Worm (Caenorhabditis elegans) whole organism, young adult: Measurements from ENCODE around the gene nhr-247.

Experiments
- B0035.1 ChIP-seq: sonication (generic microtip); optimal IDR thresholded peaks from 2 replicates; lab custom pipeline; 2016; ENCODE audit warnings: missing genetic modification characterization, mild to moderate bottlenecking, missing compliant biosample characterization, missing genotype, missing genetic modification reagents
- F52B5.7 ChIP-seq: sonication (generic microtip); optimal IDR thresholded peaks from 2 replicates; lab custom pipeline; 2016; ENCODE audit warnings: mild to moderate bottlenecking, missing genetic modification characterization, missing compliant biosample characterization
- K11D2.4 ChIP-seq: fragments of 200-800 bp; sonication (Bioruptor generic); IDR thresholded peaks from 2 replicates; pipeline ENCODE4 v1.3.6; 2022; ENCODE audit warnings: missing genetic modification reagents, missing genetic modification characterization, missing compliant biosample characterization
- ama-1 ChIP-seq, 3 experiments: fragments of 150-350 bp in 1 of 3; sonication (generic microtip) in 2 of 3; optimal IDR thresholded peaks; 2 replicates each; lab custom pipeline; 2014 to 2018; ENCODE audit warnings: missing biosample characterization in 2 of 3, missing genetic modification characterization in 2 of 3, missing genetic modification reagents in 2 of 3
- ceh-79 ChIP-seq: sonication (generic microtip); optimal IDR thresholded peaks from 2 replicates; lab custom pipeline; 2017; ENCODE audit warnings: mild to moderate bottlenecking, missing genetic modification characterization, missing compliant biosample characterization
- dpl-1 ChIP-seq: fragments of 150-350 bp; optimal IDR thresholded peaks from 2 replicates; lab custom pipeline; 2014; ENCODE audit warnings: missing biosample characterization, missing genetic modification reagents, missing genetic modification characterization
- repo-1 ChIP-seq: sonication (generic microtip); optimal IDR thresholded peaks from 2 replicates; lab custom pipeline; 2017; ENCODE audit warnings: mild to moderate bottlenecking, missing genetic modification characterization, missing compliant biosample characterization
- unc-130 ChIP-seq: sonication (generic microtip); optimal IDR thresholded peaks from 2 replicates; lab custom pipeline; 2016; ENCODE audit warnings: missing genetic modification reagents, missing genetic modification characterization, missing compliant biosample characterization
- ztf-28 ChIP-seq: fragments of 200-800 bp; sonication (Bioruptor generic); IDR thresholded peaks from 2 replicates; pipeline ENCODE4 v1.3.6; 2022; ENCODE audit warnings: missing genetic modification reagents, missing genetic modification characterization, missing compliant biosample characterization

DNA sequence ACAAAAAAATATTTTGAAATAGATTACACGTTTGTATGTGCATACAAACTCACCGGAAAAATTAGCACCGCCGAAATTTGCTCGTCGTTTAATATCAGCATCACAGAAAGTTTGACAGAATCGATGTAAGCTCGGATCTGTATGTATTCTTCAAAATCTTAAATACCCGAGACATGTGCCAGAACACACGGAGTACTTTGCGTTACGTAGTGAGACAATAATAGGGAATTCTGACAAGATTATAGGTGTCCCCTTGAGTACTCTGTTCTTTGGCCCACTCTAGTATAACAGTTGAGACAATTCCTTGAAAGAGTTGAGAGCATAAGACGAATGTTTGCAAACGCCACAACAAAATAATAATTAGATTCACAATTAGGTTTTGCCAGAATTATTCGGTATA, 19.2 kb upstream of the nhr-247 start, which contains the start of gene srx-48:
- TF ChIP-seq ama-1 (optimal IDR thresholded peaks at IDR 0.05; lab: Kevin White, UChicago) = no peak
- TF ChIP-seq ama-1 (GFP tag; optimal IDR thresholded peaks at IDR 0.05; lab: Kevin White, UChicago) = no peak
- TF ChIP-seq ceh-79 = no peak
- no peak for TF ChIP-seq K11D2.4
- TF ChIP-seq dpl-1 (GFP tag; lab: Kevin White, UChicago) = no peak
- no peak for TF ChIP-seq ztf-28 (GFP tag; lab: Robert Waterston, UW)
- no peak for TF ChIP-seq F52B5.7 (tag; lab: Kevin White, UChicago)
- TF ChIP-seq repo-1 (tag; lab: Kevin White, UChicago) = no peak
- no peak for TF ChIP-seq unc-130 (GFP tag; lab: Kevin White, UChicago)
- no peak for TF ChIP-seq B0035.1 (tag; lab: Kevin White, UChicago)
